Worm (Caenorhabditis elegans): Measurements from ENCODE around the gene sru-2.

The sru-2 gene

DNA sequence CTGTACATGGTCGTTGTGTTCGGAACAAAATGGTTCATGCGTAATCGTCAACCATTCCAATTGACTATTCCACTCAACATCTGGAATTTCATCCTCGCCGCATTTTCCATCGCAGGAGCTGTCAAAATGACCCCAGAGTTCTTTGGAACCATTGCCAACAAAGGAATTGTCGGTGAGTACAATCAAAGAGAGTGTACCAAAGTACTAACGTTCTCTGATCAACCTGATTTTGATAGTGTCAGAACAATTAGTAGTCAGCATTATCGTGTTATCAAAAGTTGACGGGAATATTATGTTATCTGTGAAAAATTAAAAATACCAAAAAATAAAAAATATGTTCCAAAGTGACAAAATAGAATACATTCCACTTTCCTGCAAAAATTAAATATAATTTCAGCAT lies 40.9 kb downstream of the sru-2 start:
- TF ChIP-seq ztf-25 (GFP tag; IDR thresholded peaks at IDR 0.05) (no peak), mes-4 (tag; optimal IDR thresholded peaks at IDR 0.05) (no peak), nhr-80 (tag; optimal IDR thresholded peaks at IDR 0.05) (peak; percentile 34), lin-40 (tag; optimal IDR thresholded peaks at IDR 0.05) (no peak), dpff-1 (tag; optimal IDR thresholded peaks at IDR 0.05) (no peak), let-607 (tag; optimal IDR thresholded peaks at IDR 0.05) (no peak), Y67H2A.10 (GFP tag; conservative IDR thresholded peaks at IDR 0.05) (no peak), ekl-4 (GFP tag; IDR thresholded peaks at IDR 0.05) (0 out of 2 replicates have a peak, but pooled peaks have one; percentile 12), sea-2 (GFP tag; IDR thresholded peaks at IDR 0.05) (no peak), atf-7 (tag; optimal IDR thresholded peaks at IDR 0.05) (no peak), mxl-1 (tag; optimal IDR thresholded peaks at IDR 0.05) (no peak), cebp-2 (GFP tag; IDR thresholded peaks at IDR 0.05) (no peak), F33H1.4 (GFP tag; IDR thresholded peaks at IDR 0.05) (no peak), snpc-1.1 (tag; optimal IDR thresholded peaks at IDR 0.05; ENCODE audit: insufficient read depth) (no peak), F39B2.1 (GFP tag; IDR thresholded peaks at IDR 0.05) (no peak), ZK185.1 (tag; optimal IDR thresholded peaks at IDR 0.05; ENCODE audit: poor library complexity, severe bottlenecking) (no peak), bed-1 (GFP tag; IDR thresholded peaks at IDR 0.05) (no peak), madf-3 (GFP tag; IDR thresholded peaks at IDR 0.05) (no peak)

DNA sequence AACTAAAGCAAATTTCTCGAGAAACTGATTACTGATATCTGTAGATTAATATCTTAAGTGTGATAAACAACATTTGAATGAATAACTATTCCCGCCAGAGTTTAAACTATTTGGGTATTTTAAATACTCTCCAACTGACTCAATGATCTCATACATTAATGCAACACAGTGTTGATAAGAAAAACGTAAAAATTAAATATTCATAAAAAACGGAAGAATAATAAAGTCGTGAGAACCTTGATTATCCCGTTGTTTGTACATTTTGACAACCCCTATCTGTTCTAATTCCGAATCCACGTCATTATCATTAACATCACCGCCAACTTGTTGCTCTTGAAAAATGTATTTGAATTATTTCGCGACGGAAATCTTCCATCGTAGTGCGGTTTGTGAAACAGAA lies 43.6 kb downstream of the sru-2 start, which contains the start of gene elo-7:
Gene elo-7, plus strand, starts transcription at position 301 of the 400 bp plus-strand sequence.
- no peak for TF ChIP-seq nhr-27 (tag; optimal IDR thresholded peaks at IDR 0.05)
- no peak for TF ChIP-seq dpff-1 (tag; optimal IDR thresholded peaks at IDR 0.05)
- no peak for TF ChIP-seq ets-4 (GFP tag; optimal IDR thresholded peaks at IDR 0.05)
- TF ChIP-seq egl-44 (GFP tag; IDR thresholded peaks at IDR 0.05), result no peak
- no peak for TF ChIP-seq F33H1.4 (GFP tag; IDR thresholded peaks at IDR 0.05)
- TF ChIP-seq F10E7.11 (tag; optimal IDR thresholded peaks at IDR 0.05), result no peak
- TF ChIP-seq ccch-3 (GFP tag; optimal IDR thresholded peaks at IDR 0.05), result no peak
- no peak for TF ChIP-seq Y79H2A.3 (GFP tag; conservative IDR thresholded peaks at IDR 0.05)
- TF ChIP-seq rpc-1 (optimal IDR thresholded peaks at IDR 0.05), result no peak
- no peak for TF ChIP-seq rpc-1 (tag; optimal IDR thresholded peaks at IDR 0.05)
- no peak for TF ChIP-seq nhr-80 (tag; optimal IDR thresholded peaks at IDR 0.05)
- TF ChIP-seq madf-6 (GFP tag; IDR thresholded peaks at IDR 0.05), result no peak
- no peak for TF ChIP-seq pha-4 (tag; optimal IDR thresholded peaks at IDR 0.05)
- TF ChIP-seq gei-17 (GFP tag; optimal IDR thresholded peaks at IDR 0.05), result no peak

ce11 chrIV:9530768-9531167 lies 44.7 kb downstream of the sru-2 start:
- TF ChIP-seq Y95B8A.8 (GFP tag; IDR thresholded peaks at IDR 0.05), result no peak
- TF ChIP-seq repo-1 (tag; optimal IDR thresholded peaks at IDR 0.05), result peak; percentile 3
- no peak for TF ChIP-seq F49E8.2 (tag; optimal IDR thresholded peaks at IDR 0.05; ENCODE audit: insufficient read depth)
- peak; percentile 6 for TF ChIP-seq ztf-26 (tag; optimal IDR thresholded peaks at IDR 0.05)
- TF ChIP-seq gei-17 (GFP tag; optimal IDR thresholded peaks at IDR 0.05), result peak; percentile 6
- TF ChIP-seq ets-4 (GFP tag; optimal IDR thresholded peaks at IDR 0.05), result no peak

DNA sequence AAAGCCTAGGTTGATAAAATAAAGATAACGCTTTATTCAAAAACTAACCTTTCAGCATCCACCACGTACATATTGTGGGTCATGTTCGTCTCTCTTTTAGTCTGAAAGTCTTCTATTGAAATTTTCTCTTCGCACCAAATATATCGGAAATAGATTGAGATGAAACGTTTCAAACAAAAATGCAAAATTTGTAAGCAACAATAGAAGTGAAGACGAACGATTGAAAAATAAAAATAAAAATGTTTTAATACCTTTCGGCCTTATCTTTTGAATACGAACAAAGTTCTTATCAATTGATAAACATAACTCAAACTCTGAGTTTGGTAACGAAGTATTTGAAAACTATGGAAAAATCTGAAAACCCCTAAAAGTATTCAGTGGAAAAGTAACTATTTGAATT lies 47.0 kb downstream of the sru-2 start, which contains the start of gene F56H11.2:
Gene F56H11.2, minus strand, starts transcription at position 101 of the 400 bp plus-strand sequence.
- TF ChIP-seq tlf-1 (GFP tag; optimal IDR thresholded peaks at IDR 0.05) (no peak), F55B11.4 (tag; optimal IDR thresholded peaks at IDR 0.05; ENCODE audit: borderline replicate concordance, insufficient read depth) (no peak), him-1 (tag; optimal IDR thresholded peaks at IDR 0.05) (no peak), ets-4 (GFP tag; optimal IDR thresholded peaks at IDR 0.05) (no peak), somi-1 (GFP tag; optimal IDR thresholded peaks at IDR 0.05) (no peak)

Data from whole organism, young adult.